Fruit fly (Drosophila melanogaster) whole organism, embryonic: Measurements from ENCODE around the gene nompC.
A peak's percentile ranks its signal among the peaks of the same experiment; 100 is the strongest.

Experiments
- Antp ChIP-seq: fragments of 200-800 bp; sonication (Bioruptor generic); optimal IDR thresholded peaks from 3 replicates; lab custom pipeline; 2016; ENCODE audit warnings: missing biosample characterization, missing genetic modification characterization
- Asciz ChIP-seq: fragments of 200-800 bp; sonication (Bioruptor generic); optimal IDR thresholded peaks from 2 replicates; lab custom pipeline; 2017; ENCODE audit warnings: missing biosample characterization, mild to moderate bottlenecking, missing genetic modification characterization, missing genetic modification reagents
- Bgb ChIP-seq: fragments of 200-800 bp; sonication (Bioruptor generic); IDR thresholded peaks from 2 replicates; pipeline ENCODE4 v1.3.6; 2022; ENCODE audit warnings: missing biosample characterization, missing genetic modification characterization; ENCODE audit not compliant: partially characterized antibody
- CG10209 ChIP-seq: fragments of 200-800 bp; sonication (Bioruptor generic); optimal IDR thresholded peaks from 3 replicates; lab custom pipeline; 2017; ENCODE audit warnings: missing biosample characterization, mild to moderate bottlenecking, missing genetic modification characterization, missing genetic modification reagents
- CG10431 ChIP-seq: fragments of 200-800 bp; sonication (Bioruptor generic); optimal IDR thresholded peaks from 3 replicates; lab custom pipeline; 2018; ENCODE audit warnings: missing biosample characterization, mild to moderate bottlenecking, missing genetic modification characterization
- CG11504 ChIP-seq: fragments of 200-800 bp; sonication (Bioruptor generic); optimal IDR thresholded peaks from 3 replicates; lab custom pipeline; 2019; ENCODE audit warnings: missing biosample characterization, mild to moderate bottlenecking, missing genetic modification characterization, moderate library complexity
- CG14710 ChIP-seq: fragments of 200-800 bp; sonication (Bioruptor generic); optimal IDR thresholded peaks from 3 replicates; lab custom pipeline; 2019; ENCODE audit warnings: missing biosample characterization, mild to moderate bottlenecking, missing genetic modification characterization, moderate library complexity
- CG14860 ChIP-seq: fragments of 200-800 bp; sonication (Bioruptor generic); IDR thresholded peaks from 3 replicates; pipeline ENCODE4 v1.3.6; 2022; ENCODE audit warnings: missing biosample characterization, missing genetic modification characterization; ENCODE audit not compliant: partially characterized antibody
- CG15696 ChIP-seq: fragments of 200-800 bp; sonication (Bioruptor generic); optimal IDR thresholded peaks from 2 replicates; lab custom pipeline; 2019; ENCODE audit warnings: missing biosample characterization, mild to moderate bottlenecking, missing genetic modification characterization, moderate library complexity
- CG1602 ChIP-seq: fragments of 200-800 bp; sonication (Bioruptor generic); optimal IDR thresholded peaks from 3 replicates; lab custom pipeline; 2016; ENCODE audit warnings: missing biosample characterization, missing genetic modification characterization
- CG1603 ChIP-seq: fragments of 200-800 bp; sonication (Bioruptor generic); optimal IDR thresholded peaks from 2 replicates; lab custom pipeline; 2019; ENCODE audit warnings: missing biosample characterization, mild to moderate bottlenecking, missing genetic modification characterization, moderate library complexity
- CG17829 ChIP-seq: fragments of 200-800 bp; optimal IDR thresholded peaks from 2 replicates; lab custom pipeline; 2019; ENCODE audit warnings: missing biosample characterization, mild to moderate bottlenecking, missing genetic modification characterization, moderate library complexity
- CG18476 ChIP-seq: fragments of 200-800 bp; sonication (Bioruptor generic); optimal IDR thresholded peaks from 2 replicates; lab custom pipeline; 2016; ENCODE audit warnings: missing biosample characterization, mild to moderate bottlenecking, missing genetic modification characterization
- CG31441 ChIP-seq: fragments of 200-800 bp; sonication (Bioruptor generic); IDR thresholded peaks from 2 replicates; pipeline ENCODE4 v1.3.6; 2022; ENCODE audit warnings: missing biosample characterization, missing genetic modification characterization
- CG3838 ChIP-seq: fragments of 200-800 bp; sonication (Bioruptor generic); optimal IDR thresholded peaks from 3 replicates; lab custom pipeline; 2016; ENCODE audit warnings: missing biosample characterization, missing genetic modification characterization
- CG3847 ChIP-seq: fragments of 200-800 bp; sonication (Bioruptor generic); IDR thresholded peaks from 2 replicates; pipeline ENCODE4 v1.3.6; 2022; ENCODE audit warnings: missing biosample characterization, missing genetic modification characterization
- CG42726 ChIP-seq: fragments of 200-800 bp; sonication (Bioruptor generic); IDR thresholded peaks from 2 replicates; pipeline ENCODE4 v1.3.6; 2022; ENCODE audit warnings: missing biosample characterization, missing genetic modification characterization; ENCODE audit not compliant: partially characterized antibody
- CG4424 ChIP-seq: fragments of 200-800 bp; sonication (Bioruptor generic); optimal IDR thresholded peaks from 3 replicates; lab custom pipeline; 2016; ENCODE audit warnings: missing biosample characterization, missing genetic modification characterization
- CG4707 ChIP-seq: fragments of 200-800 bp; sonication (Bioruptor generic); optimal IDR thresholded peaks from 2 replicates; lab custom pipeline; 2018; ENCODE audit warnings: missing biosample characterization, mild to moderate bottlenecking, missing genetic modification characterization, moderate library complexity
- CG6175 ChIP-seq: fragments of 200-800 bp; sonication (Bioruptor generic); IDR thresholded peaks from 3 replicates; pipeline ENCODE4 v1.3.6; 2022; ENCODE audit warnings: missing biosample characterization, missing genetic modification characterization
- CG6683 ChIP-seq: fragments of 200-800 bp; sonication (Bioruptor generic); optimal IDR thresholded peaks from 2 replicates; lab custom pipeline; 2017; ENCODE audit warnings: missing biosample characterization, mild to moderate bottlenecking, missing genetic modification characterization, missing genetic modification reagents
- CG7372 ChIP-seq: fragments of 200-800 bp; sonication (Bioruptor generic); IDR thresholded peaks from 2 replicates; pipeline ENCODE4 v1.3.6; 2022; ENCODE audit warnings: missing biosample characterization, missing genetic modification characterization
- CG8089 ChIP-seq: fragments of 200-800 bp; sonication (Bioruptor generic); optimal IDR thresholded peaks from 3 replicates; lab custom pipeline; 2016; ENCODE audit warnings: missing biosample characterization, missing genetic modification characterization
- CoRest ChIP-seq: fragments of 200-800 bp; sonication (Bioruptor generic); optimal IDR thresholded peaks from 3 replicates; lab custom pipeline; 2018; ENCODE audit warnings: missing biosample characterization, mild to moderate bottlenecking, missing genetic modification characterization, moderate library complexity
- D ChIP-seq, 2 experiments: fragments of 200-800 bp in 1 of 2; fragments of >200 bp in 1 of 2; sonication (Bioruptor generic) in 1 of 2; optimal IDR thresholded peaks; 2 replicates in 1 of 2; 3 replicates in 1 of 2; lab custom pipeline; 2017; ENCODE audit warnings: mild to moderate bottlenecking in 1 of 2, missing biosample characterization in 1 of 2, missing genetic modification characterization in 1 of 2, missing genetic modification reagents in 1 of 2
- Jarid2 ChIP-seq: fragments of 200-800 bp; sonication (Bioruptor generic); optimal IDR thresholded peaks from 3 replicates; lab custom pipeline; 2017; ENCODE audit warnings: mild to moderate bottlenecking, missing biosample characterization, missing genetic modification reagents, missing genetic modification characterization
- Lhr ChIP-seq: fragments of 200-800 bp; sonication (Bioruptor generic); optimal IDR thresholded peaks from 3 replicates; lab custom pipeline; 2017; ENCODE audit warnings: mild to moderate bottlenecking, missing biosample characterization, missing genetic modification reagents, missing genetic modification characterization
- Med ChIP-seq: fragments of 200-800 bp; sonication (Bioruptor generic); peaks from one replicate; lab custom pipeline; 2016; ENCODE audit warnings: missing biosample characterization, missing genetic modification characterization, mild to moderate bottlenecking, inconsistent platforms, moderate library complexity
- Mrtf ChIP-seq: fragments of 200-800 bp; sonication (Bioruptor generic); IDR thresholded peaks from 3 replicates; pipeline ENCODE4 v1.3.6; 2022; ENCODE audit warnings: missing biosample characterization, missing genetic modification characterization
- Neu2 ChIP-seq: fragments of 200-800 bp; sonication (Bioruptor generic); optimal IDR thresholded peaks from 3 replicates; lab custom pipeline; 2016; ENCODE audit warnings: missing biosample characterization, missing genetic modification characterization, borderline replicate concordance
- Nf-YA ChIP-seq: fragments of 200-800 bp; sonication (Bioruptor generic); IDR thresholded peaks from 2 replicates; pipeline ENCODE4 v1.3.6; 2022; ENCODE audit warnings: missing biosample characterization, missing genetic modification characterization
- bcd ChIP-seq: fragments of 200-800 bp; sonication (Bioruptor generic); optimal IDR thresholded peaks from 2 replicates; lab custom pipeline; 2017; ENCODE audit warnings: missing biosample characterization, mild to moderate bottlenecking, missing genetic modification characterization
- chinmo ChIP-seq: fragments of 200-800 bp; sonication (Bioruptor generic); IDR thresholded peaks from 4 replicates; pipeline ENCODE4 v1.3.6; 2022; ENCODE audit warnings: missing biosample characterization, missing genetic modification characterization; ENCODE audit not compliant: partially characterized antibody
- ewg ChIP-seq: fragments of 200-800 bp; sonication (Bioruptor generic); optimal IDR thresholded peaks from 3 replicates; lab custom pipeline; 2017; ENCODE audit warnings: mild to moderate bottlenecking, missing biosample characterization, missing genetic modification reagents, missing genetic modification characterization
- fd64A ChIP-seq: fragments of 200-800 bp; sonication (Bioruptor generic); optimal IDR thresholded peaks from 3 replicates; lab custom pipeline; 2018; ENCODE audit warnings: missing biosample characterization, mild to moderate bottlenecking, missing genetic modification characterization
- kay ChIP-seq: fragments of 200-800 bp; sonication (Bioruptor generic); optimal IDR thresholded peaks from 2 replicates; lab custom pipeline; 2016; ENCODE audit warnings: missing biosample characterization, missing genetic modification characterization
- nmo ChIP-seq: fragments of 200-800 bp; sonication (Bioruptor generic); optimal IDR thresholded peaks from 2 replicates; lab custom pipeline; 2018; ENCODE audit warnings: missing biosample characterization, mild to moderate bottlenecking, missing genetic modification characterization, moderate library complexity
- nom ChIP-seq: fragments of 200-800 bp; sonication (Bioruptor generic); optimal IDR thresholded peaks from 2 replicates; lab custom pipeline; 2017; ENCODE audit warnings: missing biosample characterization, missing genetic modification characterization, mild to moderate bottlenecking, moderate library complexity, missing genetic modification reagents
- odd ChIP-seq: fragments of 200-800 bp; sonication (Bioruptor generic); optimal IDR thresholded peaks from 2 replicates; lab custom pipeline; 2017; ENCODE audit warnings: missing biosample characterization, mild to moderate bottlenecking, missing genetic modification characterization
- peb ChIP-seq: fragments of 200-800 bp; sonication (Bioruptor generic); IDR thresholded peaks from 2 replicates; pipeline ENCODE4 v1.3.6; 2022; ENCODE audit warnings: missing biosample characterization, missing genetic modification characterization
- seq ChIP-seq: fragments of 200-800 bp; sonication (Bioruptor generic); IDR thresholded peaks from 2 replicates; pipeline ENCODE4 v1.3.6; 2022; ENCODE audit warnings: missing biosample characterization, missing genetic modification characterization
- unpg ChIP-seq: fragments of 200-800 bp; sonication (Bioruptor generic); optimal IDR thresholded peaks from 3 replicates; lab custom pipeline; 2018; ENCODE audit warnings: missing biosample characterization, mild to moderate bottlenecking, missing genetic modification characterization, moderate library complexity

nompC gene

dm6 chr2L:5296672-5297288 lies 49.2 kb upstream of the nompC start (continued):
- TF ChIP-seq seq (GFP tag; lab: Robert Waterston, UW): no peak
- TF ChIP-seq nmo (GFP tag; lab: Kevin White, UChicago): peak; percentile 59
- TF ChIP-seq Bgb: peak; percentile 26; the same call in 1 of the 2 replicates
- TF ChIP-seq CG10431 (GFP tag; lab: Kevin White, UChicago): no peak
- no peak for TF ChIP-seq CG7372 (GFP tag; lab: Robert Waterston, UW)
- TF ChIP-seq CG18476: no peak
- peak; percentile 30; the same call in 1 of the 3 replicates for TF ChIP-seq Mrtf (GFP tag; lab: Robert Waterston, UW)
- no peak for TF ChIP-seq CG14860
- TF ChIP-seq CG6175: peak; percentile 96
- peak; percentile 16 for TF ChIP-seq CG17829
- no peak for TF ChIP-seq odd (GFP tag; lab: Kevin White, UChicago)
- TF ChIP-seq Asciz (GFP tag; lab: Kevin White, UChicago): peak; percentile 22
- TF ChIP-seq kay (GFP tag; lab: Kevin White, UChicago): peak; percentile 77
- TF ChIP-seq CoRest (tag; lab: Kevin White, UChicago): peak; percentile 35
- TF ChIP-seq CG1602 (GFP tag; lab: Kevin White, UChicago): peak; percentile 8
- TF ChIP-seq CG3847 (GFP tag; lab: Robert Waterston, UW): no peak
- no peak for TF ChIP-seq bcd (GFP tag; lab: Kevin White, UChicago)
- TF ChIP-seq Med (GFP tag; lab: Kevin White, UChicago): peak; percentile 46
- TF ChIP-seq unpg: peak; percentile 11
- TF ChIP-seq fd64A (GFP tag; lab: Kevin White, UChicago): no peak
- TF ChIP-seq CG14710 (tag; lab: Kevin White, UChicago): peak; percentile 61
- peak; percentile 79 for TF ChIP-seq nom
- peak; percentile 14 for TF ChIP-seq CG1603
- TF ChIP-seq CG11504 (tag; lab: Kevin White, UChicago): peak; percentile 29
- no peak for TF ChIP-seq ewg
- TF ChIP-seq CG15696: no peak
- no peak for TF ChIP-seq Antp (GFP tag; lab: Kevin White, UChicago)
- TF ChIP-seq CG42726 (GFP tag; lab: Robert Waterston, UW): 0 out of 2 replicates have a peak, but pooled peaks have one; percentile 39
- no peak for TF ChIP-seq CG6683
- TF ChIP-seq CG31441 (GFP tag; lab: Robert Waterston, UW): peak; percentile 55; the same call in 1 of the 2 replicates
- TF ChIP-seq CG4707: peak; percentile 8
- TF ChIP-seq CG8089 (GFP tag; lab: Kevin White, UChicago): no peak
- no peak for TF ChIP-seq Nf-YA (GFP tag; lab: Robert Waterston, UW)
- TF ChIP-seq CG10209 (GFP tag; lab: Kevin White, UChicago): peak; percentile 10
- no peak for TF ChIP-seq D (optimal IDR thresholded peaks at IDR 0.05; lab: Kevin White, UChicago)
- TF ChIP-seq D (GFP tag; optimal IDR thresholded peaks at IDR 0.05; lab: Kevin White, UChicago): peak; percentile 43
- no peak for TF ChIP-seq CG3838 (GFP tag; lab: Kevin White, UChicago)
- no peak for TF ChIP-seq Jarid2 (GFP tag; lab: Kevin White, UChicago)
- no peak for TF ChIP-seq peb
- TF ChIP-seq Lhr: peak; percentile 13
- TF ChIP-seq CG4424 (GFP tag; lab: Kevin White, UChicago): peak; percentile 53
- no peak for TF ChIP-seq Neu2 (GFP tag; lab: Kevin White, UChicago)
- TF ChIP-seq chinmo: peak; percentile 85; the same call in 2 of the 4 replicates
- TF ChIP-seq, all 482 proteins: peak for 76
